Fruit fly (Drosophila melanogaster) whole organism, embryonic: ENCODE data around the gene wfs1.
A peak's percentile ranks its signal among the peaks of the same experiment; 100 is the strongest.

ENCODE experiments used
- Awh ChIP-seq: fragments of 200-800 bp; sonication (Bioruptor generic); IDR thresholded peaks from 2 replicates; pipeline ENCODE4, ENCODE4 v1.3.6; 2022; ENCODE audit warnings: missing biosample characterization, missing genetic modification characterization
- CG10267 ChIP-seq: fragments of 200-800 bp; sonication (Bioruptor generic); optimal IDR thresholded peaks from 2 replicates; lab custom pipeline; 2018; ENCODE audit warnings: missing biosample characterization, mild to moderate bottlenecking, missing genetic modification characterization, moderate library complexity
- CG10366 ChIP-seq: fragments of 200-800 bp; sonication (Bioruptor generic); IDR thresholded peaks from 2 replicates; pipeline ENCODE4 v1.3.6; 2022; ENCODE audit warnings: missing biosample characterization, missing genetic modification characterization
- CG10565 ChIP-seq: fragments of 200-800 bp; sonication (Bioruptor generic); optimal IDR thresholded peaks from 3 replicates; lab custom pipeline; 2016; ENCODE audit warnings: missing biosample characterization, mild to moderate bottlenecking, missing genetic modification characterization
- CG11560 ChIP-seq: fragments of 200-800 bp; sonication (Bioruptor generic); IDR thresholded peaks from 3 replicates; pipeline ENCODE4 v1.3.6; 2022; ENCODE audit warnings: missing biosample characterization, missing genetic modification characterization
- CG15696 ChIP-seq: fragments of 200-800 bp; sonication (Bioruptor generic); optimal IDR thresholded peaks from 2 replicates; lab custom pipeline; 2019; ENCODE audit warnings: missing biosample characterization, mild to moderate bottlenecking, missing genetic modification characterization, moderate library complexity
- CG16815 ChIP-seq: fragments of 200-800 bp; sonication (Bioruptor generic); optimal IDR thresholded peaks from 3 replicates; lab custom pipeline; 2017; ENCODE audit warnings: missing biosample characterization, mild to moderate bottlenecking, missing genetic modification characterization
- CG18011 ChIP-seq: fragments of 200-800 bp; sonication (Bioruptor generic); optimal IDR thresholded peaks from 2 replicates; lab custom pipeline; 2017; ENCODE audit warnings: missing biosample characterization, missing genetic modification characterization, mild to moderate bottlenecking, moderate library complexity, missing genotype
- CG31441 ChIP-seq: fragments of 200-800 bp; sonication (Bioruptor generic); IDR thresholded peaks from 2 replicates; pipeline ENCODE4 v1.3.6; 2022; ENCODE audit warnings: missing biosample characterization, missing genetic modification characterization
- CG32532 ChIP-seq: fragments of 200-800 bp; sonication (Bioruptor generic); IDR thresholded peaks from 2 replicates; pipeline ENCODE4 v1.3.6; 2022; ENCODE audit warnings: missing biosample characterization, missing genetic modification characterization
- CG34376 ChIP-seq: fragments of 200-800 bp; sonication (Bioruptor generic); optimal IDR thresholded peaks from 2 replicates; lab custom pipeline; 2018; ENCODE audit warnings: missing biosample characterization, mild to moderate bottlenecking, missing genetic modification characterization
- CG3847 ChIP-seq: fragments of 200-800 bp; sonication (Bioruptor generic); IDR thresholded peaks from 2 replicates; pipeline ENCODE4 v1.3.6; 2022; ENCODE audit warnings: missing biosample characterization, missing genetic modification characterization
- CG5180 ChIP-seq: fragments of 200-800 bp; sonication (Bioruptor generic); optimal IDR thresholded peaks from 3 replicates; lab custom pipeline; 2017; ENCODE audit warnings: missing biosample characterization, missing genetic modification characterization, mild to moderate bottlenecking, moderate library complexity, missing genetic modification reagents
- CG7786 ChIP-seq: fragments of 200-800 bp; sonication (Bioruptor generic); optimal IDR thresholded peaks from 2 replicates; lab custom pipeline; 2016; ENCODE audit warnings: missing biosample characterization, missing genetic modification characterization
- CG7839 ChIP-seq: fragments of 200-800 bp; sonication (Bioruptor generic); optimal IDR thresholded peaks from 3 replicates; lab custom pipeline; 2018; ENCODE audit warnings: missing biosample characterization, mild to moderate bottlenecking, missing genetic modification characterization, moderate library complexity
- CG8924 ChIP-seq: fragments of 200-800 bp; optimal IDR thresholded peaks from 3 replicates; lab custom pipeline; 2019; ENCODE audit warnings: missing biosample characterization, mild to moderate bottlenecking, missing genetic modification characterization, moderate library complexity
- Dek ChIP-seq: fragments of 200-800 bp; sonication (Bioruptor generic); optimal IDR thresholded peaks from 3 replicates; lab custom pipeline; 2019; ENCODE audit warnings: missing biosample characterization, mild to moderate bottlenecking, missing genetic modification characterization, moderate library complexity
- Dll ChIP-seq: fragments of 200-800 bp; sonication (Bioruptor generic); IDR thresholded peaks from 4 replicates; pipeline ENCODE4 v1.3.6; 2022; ENCODE audit warnings: missing biosample characterization, missing genetic modification characterization; ENCODE audit not compliant: partially characterized antibody
- Ets65A ChIP-seq: fragments of 200-800 bp; sonication (Bioruptor generic); peaks from one replicate; lab custom pipeline; 2016; ENCODE audit warnings: missing biosample characterization, missing genetic modification characterization
- Hand ChIP-seq: fragments of 200-800 bp; sonication (Bioruptor generic); optimal IDR thresholded peaks from 2 replicates; lab custom pipeline; 2017; ENCODE audit warnings: mild to moderate bottlenecking, missing biosample characterization, missing genetic modification reagents, missing genetic modification characterization
- Hmx ChIP-seq: fragments of 200-800 bp; sonication (Bioruptor generic); optimal IDR thresholded peaks from 2 replicates; lab custom pipeline; 2016; ENCODE audit warnings: missing biosample characterization, missing genetic modification characterization
- Hsf ChIP-seq: fragments of 200-800 bp; sonication (Bioruptor generic); optimal IDR thresholded peaks from 3 replicates; lab custom pipeline; 2016; ENCODE audit warnings: missing biosample characterization, missing genetic modification characterization
- MBD-R2 ChIP-seq: fragments of 200-800 bp; sonication (Bioruptor generic); IDR thresholded peaks from 2 replicates; pipeline ENCODE4 v1.3.6; 2022; ENCODE audit warnings: missing biosample characterization, missing genetic modification characterization
- MTF-1 ChIP-seq: fragments of 200-800 bp; sonication (Bioruptor generic); optimal IDR thresholded peaks from 2 replicates; lab custom pipeline; 2018; ENCODE audit warnings: missing biosample characterization, mild to moderate bottlenecking, missing genetic modification characterization, borderline replicate concordance
- Mes4 ChIP-seq: fragments of 200-800 bp; sonication (Bioruptor generic); optimal IDR thresholded peaks from 2 replicates; lab custom pipeline; 2016; ENCODE audit warnings: missing biosample characterization, missing genetic modification characterization
- NK7.1 ChIP-seq: fragments of 200-800 bp; sonication (Bioruptor generic); optimal IDR thresholded peaks from 3 replicates; lab custom pipeline; 2016; ENCODE audit warnings: missing biosample characterization, missing genetic modification characterization
- Oaz ChIP-seq: fragments of 200-800 bp; sonication (Bioruptor generic); IDR thresholded peaks from 2 replicates; pipeline ENCODE4 v1.3.6; 2022; ENCODE audit warnings: missing biosample characterization, missing genetic modification characterization
- Stat92E ChIP-seq, 3 experiments: fragments of >200 bp in 2 of 3; fragments of 200-800 bp in 1 of 3; sonication (Bioruptor generic) in 1 of 3; optimal IDR thresholded peaks; 2 replicates each; lab custom pipeline; 2017 to 2019; ENCODE audit warnings: missing biosample characterization in 3 of 3, missing genetic modification characterization in 3 of 3, mild to moderate bottlenecking in 1 of 3, moderate library complexity in 1 of 3
- TFAM ChIP-seq: fragments of 200-800 bp; sonication (Bioruptor generic); optimal IDR thresholded peaks from 2 replicates; lab custom pipeline; 2017; ENCODE audit warnings: missing biosample characterization, missing genetic modification characterization, inconsistent platforms
- ac ChIP-seq: fragments of 200-800 bp; sonication (Bioruptor generic); optimal IDR thresholded peaks from 3 replicates; lab custom pipeline; 2017; ENCODE audit warnings: missing biosample characterization, mild to moderate bottlenecking, missing genetic modification characterization
- ap ChIP-seq: fragments of 200-800 bp; sonication (Bioruptor generic); IDR thresholded peaks from 2 replicates; pipeline ENCODE4 v1.3.6; 2022; ENCODE audit warnings: missing biosample characterization, missing genetic modification characterization
- bbx ChIP-seq: fragments of 200-800 bp; sonication (Bioruptor generic); IDR thresholded peaks from 2 replicates; pipeline ENCODE4 v1.3.6; 2022; ENCODE audit warnings: missing biosample characterization, missing genetic modification characterization; ENCODE audit not compliant: partially characterized antibody
- dmrt99B ChIP-seq: fragments of 200-800 bp; sonication (Bioruptor generic); optimal IDR thresholded peaks from 2 replicates; lab custom pipeline; 2018; ENCODE audit warnings: missing biosample characterization, mild to moderate bottlenecking, missing genetic modification characterization, moderate library complexity
- dysf ChIP-seq: fragments of 200-800 bp; sonication (Bioruptor generic); IDR thresholded peaks from 3 replicates; pipeline ENCODE4 v1.3.6; 2022; ENCODE audit warnings: missing biosample characterization, missing genetic modification characterization
- gfzf ChIP-seq: fragments of 200-800 bp; sonication (Bioruptor generic); optimal IDR thresholded peaks from 2 replicates; lab custom pipeline; 2016; ENCODE audit warnings: missing biosample characterization, mild to moderate bottlenecking, missing genetic modification characterization, moderate library complexity
- gro ChIP-seq: fragments of 200-800 bp; sonication (Bioruptor generic); optimal IDR thresholded peaks from 2 replicates; lab custom pipeline; 2016; ENCODE audit warnings: missing biosample characterization, missing genetic modification characterization
- hbn ChIP-seq: fragments of 200-800 bp; sonication (Bioruptor generic); IDR thresholded peaks from 2 replicates; pipeline ENCODE4 v1.3.6; 2022; ENCODE audit warnings: missing biosample characterization, missing genetic modification characterization; ENCODE audit not compliant: partially characterized antibody
- lmd ChIP-seq: fragments of 200-800 bp; sonication (Bioruptor generic); IDR thresholded peaks from 2 replicates; pipeline ENCODE4 v1.3.6; 2022; ENCODE audit warnings: missing biosample characterization, missing genetic modification characterization
- lola ChIP-seq, 3 experiments: fragments of >200 bp in 2 of 3; fragments of 200-800 bp in 1 of 3; sonication (Bioruptor generic) in 1 of 3; optimal IDR thresholded peaks; 2 replicates each; lab custom pipeline; 2017 to 2019; ENCODE audit warnings: missing biosample characterization in 3 of 3, missing genetic modification characterization in 3 of 3, mild to moderate bottlenecking in 1 of 3, moderate library complexity in 1 of 3
- mam ChIP-seq: fragments of 200-800 bp; sonication (Bioruptor generic); optimal IDR thresholded peaks from 3 replicates; lab custom pipeline; 2016; ENCODE audit warnings: missing biosample characterization, missing genetic modification characterization
- nau ChIP-seq: fragments of 200-800 bp; sonication (Bioruptor generic); optimal IDR thresholded peaks from 3 replicates; lab custom pipeline; 2017; ENCODE audit warnings: missing biosample characterization, mild to moderate bottlenecking, missing genetic modification characterization, missing genetic modification reagents
- org-1 ChIP-seq: fragments of 200-800 bp; sonication (Bioruptor generic); optimal IDR thresholded peaks from 2 replicates; lab custom pipeline; 2017; ENCODE audit warnings: missing biosample characterization, missing genetic modification characterization
- pho ChIP-seq: fragments of 200-800 bp; sonication (Bioruptor generic); optimal IDR thresholded peaks from 2 replicates; lab custom pipeline; 2016; ENCODE audit warnings: missing biosample characterization, missing genetic modification characterization
- psq ChIP-seq: fragments of 200-800 bp; sonication (Bioruptor generic); optimal IDR thresholded peaks from 2 replicates; lab custom pipeline; 2017; ENCODE audit warnings: missing biosample characterization, missing genetic modification characterization
- pzg ChIP-seq: fragments of 200-800 bp; sonication (Bioruptor generic); optimal IDR thresholded peaks from 3 replicates; lab custom pipeline; 2018; ENCODE audit warnings: missing biosample characterization, mild to moderate bottlenecking, missing genetic modification characterization, moderate library complexity
- rib ChIP-seq: fragments of 200-800 bp; sonication (Bioruptor generic); IDR thresholded peaks from 2 replicates; pipeline ENCODE4 v1.3.6; 2022; ENCODE audit warnings: missing biosample characterization, missing genetic modification characterization
- ro ChIP-seq: fragments of 200-800 bp; sonication (Bioruptor generic); IDR thresholded peaks from 2 replicates; pipeline ENCODE4 v1.3.6; 2022; ENCODE audit warnings: missing biosample characterization, missing genetic modification characterization
- stc ChIP-seq: fragments of 200-800 bp; sonication (Bioruptor generic); IDR thresholded peaks from 2 replicates; pipeline ENCODE4 v1.3.6; 2022; ENCODE audit warnings: missing biosample characterization, missing genetic modification characterization
- tio ChIP-seq: fragments of 200-800 bp; sonication (Bioruptor generic); optimal IDR thresholded peaks from 2 replicates; lab custom pipeline; 2017; ENCODE audit warnings: missing biosample characterization, missing genetic modification characterization, inconsistent platforms
- vnd ChIP-seq: fragments of 200-800 bp; sonication (Bioruptor generic); IDR thresholded peaks from 3 replicates; pipeline ENCODE4 v1.3.6; 2022; ENCODE audit warnings: missing biosample characterization, missing genetic modification characterization; ENCODE audit not compliant: partially characterized antibody

The wfs1 gene

dm6 chr3R:22726771-22727455 is 36.7 kb upstream of the wfs1 start, which contains the start of gene CG45049 (continued):
- TF ChIP-seq CG7786 (GFP tag; lab: Kevin White, UChicago) (no peak), CG34376 (GFP tag; lab: Kevin White, UChicago) (peak; percentile 42), pzg (GFP tag; lab: Kevin White, UChicago) (peak; percentile 40), TFAM (GFP tag; lab: Kevin White, UChicago) (no peak), Mes4 (GFP tag; lab: Kevin White, UChicago) (no peak), dmrt99B (tag; lab: Kevin White, UChicago) (no peak), org-1 (GFP tag; lab: Kevin White, UChicago) (no peak), lmd (GFP tag; lab: Robert Waterston, UW) (no peak; the same call in 1 of the 2 replicates), CG15696 (no peak), pho (no peak), Hand (GFP tag; lab: Kevin White, UChicago) (no peak), MTF-1 (GFP tag; lab: Kevin White, UChicago) (no peak), vnd (GFP tag; lab: Robert Waterston, UW) (peak; percentile 89), mam (GFP tag; lab: Kevin White, UChicago) (peak; percentile 25), CG11560 (no peak), hbn (GFP tag; lab: Robert Waterston, UW) (peak; percentile 75), bbx (GFP tag; lab: Robert Waterston, UW) (peak; percentile 94), CG10565 (GFP tag; lab: Kevin White, UChicago) (no peak), stc (GFP tag; lab: Robert Waterston, UW) (no peak), CG7839 (tag; lab: Kevin White, UChicago) (no peak), gro (no peak), CG32532 (GFP tag; lab: Robert Waterston, UW) (no peak), gfzf (no peak), psq (GFP tag; lab: Kevin White, UChicago) (peak; percentile 46), ro (GFP tag; lab: Robert Waterston, UW) (no peak), Dek (tag; lab: Kevin White, UChicago) (no peak), Awh (no peak), CG3847 (0 out of 2 replicates have a peak, but pooled peaks have one; percentile 37), CG8924 (tag; lab: Kevin White, UChicago) (no peak), ap (no peak), tio (GFP tag; lab: Kevin White, UChicago) (no peak), Hsf (GFP tag; lab: Kevin White, UChicago) (no peak), nau (GFP tag; lab: Kevin White, UChicago) (no peak), CG10366 (GFP tag; lab: Robert Waterston, UW) (no peak), lola (GFP tag; optimal IDR thresholded peaks at IDR 0.05; lab: Kevin White, UChicago) (no peak), Stat92E (GFP tag; optimal IDR thresholded peaks at IDR 0.05; lab: Kevin White, UChicago) (no peak), dysf (no peak), Oaz (GFP tag; lab: Robert Waterston, UW) (no peak), rib (GFP tag; lab: Robert Waterston, UW) (no peak), CG18011 (no peak), CG5180 (GFP tag; lab: Kevin White, UChicago) (no peak), NK7.1 (GFP tag; lab: Kevin White, UChicago) (no peak), Ets65A (GFP tag; lab: Kevin White, UChicago) (peak; percentile 35), MBD-R2 (0 out of 2 replicates have a peak, but pooled peaks have one; percentile 22), ac (GFP tag; lab: Kevin White, UChicago) (no peak), Hmx (no peak), CG16815 (GFP tag; lab: Kevin White, UChicago) (no peak), CG10267 (tag; lab: Kevin White, UChicago) (no peak), Dll (GFP tag; lab: Robert Waterston, UW) (peak; percentile 90), CG31441 (no peak)
